Worm (Caenorhabditis elegans) whole organism, late embryonic: ENCODE measurements around the gene phf-33.

Source experiments
- F13H6.1 ChIP-seq: sonication (generic microtip); optimal IDR thresholded peaks from 2 replicates; lab custom pipeline; 2016; ENCODE audit warnings: missing genetic modification characterization, missing compliant biosample characterization
- K02D7.2 ChIP-seq: sonication (generic microtip); optimal IDR thresholded peaks from 2 replicates; lab custom pipeline; 2017; ENCODE audit warnings: mild to moderate bottlenecking, missing genetic modification characterization, missing compliant biosample characterization
- K09A11.1 ChIP-seq: sonication (generic microtip); optimal IDR thresholded peaks from 2 replicates; lab custom pipeline; 2017; ENCODE audit warnings: antibody characterized with exemption, mild to moderate bottlenecking, missing genetic modification characterization, missing compliant biosample characterization; ENCODE audit not compliant: insufficient read depth
- T23F11.4 ChIP-seq: fragments of 200-800 bp; sonication (Bioruptor generic); optimal IDR thresholded peaks from 2 replicates; lab custom pipeline; 2018; ENCODE audit warnings: mild to moderate bottlenecking, missing genetic modification characterization, missing compliant biosample characterization
- ahr-1 ChIP-seq: sonication (generic microtip); optimal IDR thresholded peaks from 2 replicates; lab custom pipeline; 2016; ENCODE audit warnings: missing genetic modification characterization, missing compliant biosample characterization
- ama-1 ChIP-seq: fragments of 150-350 bp; optimal IDR thresholded peaks from 2 replicates; lab custom pipeline; 2014
- ceh-14 ChIP-seq: sonication (generic microtip); optimal IDR thresholded peaks from 2 replicates; lab custom pipeline; 2016; ENCODE audit warnings: missing genotype, missing genetic modification characterization, missing compliant biosample characterization
- ceh-18 ChIP-seq: sonication (generic microtip); optimal IDR thresholded peaks from 2 replicates; lab custom pipeline; 2016; ENCODE audit warnings: missing genetic modification characterization, missing compliant biosample characterization
- ceh-19 ChIP-seq: fragments of 200-800 bp; sonication (Bioruptor generic); optimal IDR thresholded peaks from 2 replicates; lab custom pipeline; 2018; ENCODE audit warnings: mild to moderate bottlenecking, missing genetic modification characterization, missing compliant biosample characterization
- ceh-22 ChIP-seq: sonication (generic microtip); optimal IDR thresholded peaks from 2 replicates; lab custom pipeline; 2017; ENCODE audit warnings: missing biosample characterization, missing genetic modification characterization
- ceh-24 ChIP-seq: sonication (generic microtip); optimal IDR thresholded peaks from 2 replicates; lab custom pipeline; 2016; ENCODE audit warnings: mild to moderate bottlenecking, missing genetic modification characterization, missing compliant biosample characterization
- ceh-34 ChIP-seq: sonication (generic microtip); optimal IDR thresholded peaks from 2 replicates; lab custom pipeline; 2016; ENCODE audit warnings: mild to moderate bottlenecking, missing genetic modification characterization, missing compliant biosample characterization
- ceh-48 ChIP-seq: sonication (generic microtip); optimal IDR thresholded peaks from 2 replicates; lab custom pipeline; 2016; ENCODE audit warnings: missing genetic modification characterization, inconsistent platforms, missing compliant biosample characterization
- ceh-6 ChIP-seq: fragments of 200-800 bp; sonication (Bioruptor generic); optimal IDR thresholded peaks from 2 replicates; lab custom pipeline; 2018; ENCODE audit warnings: mild to moderate bottlenecking, missing genetic modification characterization, missing compliant biosample characterization
- ceh-9 ChIP-seq: sonication (generic microtip); optimal IDR thresholded peaks from 2 replicates; lab custom pipeline; 2016; ENCODE audit warnings: mild to moderate bottlenecking, missing genetic modification characterization, inconsistent platforms, missing compliant biosample characterization
- dve-1 ChIP-seq: sonication (generic microtip); optimal IDR thresholded peaks from 2 replicates; lab custom pipeline; 2017; ENCODE audit warnings: antibody characterized with exemption, mild to moderate bottlenecking, missing genetic modification characterization, missing compliant biosample characterization
- elt-4 ChIP-seq: sonication (generic microtip); optimal IDR thresholded peaks from 2 replicates; lab custom pipeline; 2016; ENCODE audit warnings: missing genetic modification characterization, missing compliant biosample characterization
- ets-4 ChIP-seq: sonication (generic microtip); optimal IDR thresholded peaks from 2 replicates; lab custom pipeline; 2016; ENCODE audit warnings: missing genetic modification characterization, missing compliant biosample characterization
- fax-1 ChIP-seq: sonication (generic microtip); optimal IDR thresholded peaks from 2 replicates; lab custom pipeline; 2016; ENCODE audit warnings: missing genotype, missing genetic modification characterization, missing compliant biosample characterization
- fkh-10 ChIP-seq: fragments of 150-350 bp; optimal IDR thresholded peaks from 2 replicates; lab custom pipeline; 2014; ENCODE audit warnings: missing biosample characterization, missing genetic modification reagents, missing genetic modification characterization
- fkh-6 ChIP-seq: sonication (generic microtip); optimal IDR thresholded peaks from 2 replicates; lab custom pipeline; 2016; ENCODE audit warnings: missing genetic modification characterization, missing compliant biosample characterization
- gmeb-2 ChIP-seq: sonication (generic microtip); optimal IDR thresholded peaks from 2 replicates; lab custom pipeline; 2016; ENCODE audit warnings: missing genetic modification characterization, inconsistent platforms, missing compliant biosample characterization
- hlh-15 ChIP-seq: sonication (generic microtip); optimal IDR thresholded peaks from 2 replicates; lab custom pipeline; 2016; ENCODE audit warnings: missing genetic modification characterization, missing compliant biosample characterization
- hlh-30 ChIP-seq: sonication (generic microtip); optimal IDR thresholded peaks from 2 replicates; lab custom pipeline; 2017; ENCODE audit warnings: antibody characterized with exemption, missing genetic modification characterization, missing compliant biosample characterization; ENCODE audit not compliant: insufficient read depth
- hlh-6 ChIP-seq: sonication (generic microtip); optimal IDR thresholded peaks from 2 replicates; lab custom pipeline; 2016; ENCODE audit warnings: missing genotype, missing genetic modification characterization, missing compliant biosample characterization
- hlh-8 ChIP-seq: sonication (generic microtip); optimal IDR thresholded peaks from 2 replicates; lab custom pipeline; 2016; ENCODE audit warnings: missing genotype, missing genetic modification characterization, missing compliant biosample characterization
- lim-6 ChIP-seq: sonication (generic microtip); optimal IDR thresholded peaks from 2 replicates; lab custom pipeline; 2016; ENCODE audit warnings: missing genetic modification characterization, missing compliant biosample characterization
- madf-2 ChIP-seq: sonication (generic microtip); optimal IDR thresholded peaks from 2 replicates; lab custom pipeline; 2017; ENCODE audit warnings: missing genetic modification characterization, missing compliant biosample characterization
- nhr-11 ChIP-seq: fragments of 150-350 bp; optimal IDR thresholded peaks from 2 replicates; lab custom pipeline; 2014; ENCODE audit warnings: missing biosample characterization, missing genetic modification characterization
- nhr-232 ChIP-seq: sonication (generic microtip); optimal IDR thresholded peaks from 2 replicates; lab custom pipeline; 2016; ENCODE audit warnings: missing genetic modification characterization, missing compliant biosample characterization
- npax-4 ChIP-seq: sonication (generic microtip); optimal IDR thresholded peaks from 2 replicates; lab custom pipeline; 2016; ENCODE audit warnings: missing genetic modification characterization, missing compliant biosample characterization
- odd-2 ChIP-seq: sonication (generic microtip); optimal IDR thresholded peaks from 2 replicates; lab custom pipeline; 2017; ENCODE audit warnings: antibody characterized with exemption, mild to moderate bottlenecking, missing genetic modification characterization, missing compliant biosample characterization
- pag-3 ChIP-seq: sonication (generic microtip); optimal IDR thresholded peaks from 2 replicates; lab custom pipeline; 2016; ENCODE audit warnings: missing compliant biosample characterization, missing genetic modification characterization, borderline replicate concordance
- pat-9 ChIP-seq: fragments of 200-800 bp; sonication (Bioruptor generic); optimal IDR thresholded peaks from 2 replicates; lab custom pipeline; 2018; ENCODE audit warnings: mild to moderate bottlenecking, missing genetic modification characterization, moderate library complexity, missing compliant biosample characterization
- pha-2 ChIP-seq: sonication (generic microtip); optimal IDR thresholded peaks from 2 replicates; lab custom pipeline; 2017; ENCODE audit warnings: mild to moderate bottlenecking, missing genetic modification characterization, missing compliant biosample characterization
- pha-4 ChIP-seq: fragments of 150-350 bp; optimal IDR thresholded peaks from 2 replicates; lab custom pipeline; 2018; ENCODE audit warnings: missing biosample characterization, missing genetic modification reagents, missing genetic modification characterization
- ref-2 ChIP-seq: sonication (generic microtip); optimal IDR thresholded peaks from 2 replicates; lab custom pipeline; 2016; ENCODE audit warnings: missing genetic modification characterization, missing compliant biosample characterization
- rnt-1 ChIP-seq: sonication (generic microtip); optimal IDR thresholded peaks from 2 replicates; lab custom pipeline; 2016; ENCODE audit warnings: missing genetic modification characterization, missing compliant biosample characterization
- sox-2 ChIP-seq: fragments of 200-800 bp; sonication (Bioruptor generic); IDR thresholded peaks from 2 replicates; pipeline ENCODE4 v1.3.6; 2022; ENCODE audit warnings: missing genetic modification reagents, missing genetic modification characterization, missing compliant biosample characterization
- sox-4 ChIP-seq: sonication (generic microtip); optimal IDR thresholded peaks from 2 replicates; lab custom pipeline; 2017; ENCODE audit warnings: mild to moderate bottlenecking, missing genetic modification characterization, inconsistent platforms, missing compliant biosample characterization
- tbx-2 ChIP-seq: sonication (generic microtip); optimal IDR thresholded peaks from 2 replicates; lab custom pipeline; 2016; ENCODE audit warnings: missing genetic modification characterization, missing compliant biosample characterization
- tbx-7 ChIP-seq: sonication (generic microtip); optimal IDR thresholded peaks from 2 replicates; lab custom pipeline; 2016; ENCODE audit warnings: missing genotype, missing genetic modification characterization, missing compliant biosample characterization
- ttx-3 ChIP-seq: sonication (generic microtip); optimal IDR thresholded peaks from 2 replicates; lab custom pipeline; 2016; ENCODE audit warnings: missing genetic modification reagents, missing genetic modification characterization, missing compliant biosample characterization
- unc-55 ChIP-seq: sonication (generic microtip); optimal IDR thresholded peaks from 2 replicates; lab custom pipeline; 2017; ENCODE audit warnings: missing biosample characterization, missing genetic modification reagents, missing genetic modification characterization
- zip-5 ChIP-seq: sonication (generic microtip); optimal IDR thresholded peaks from 2 replicates; lab custom pipeline; 2016; ENCODE audit warnings: missing genetic modification characterization, missing compliant biosample characterization
- ztf-16 ChIP-seq: sonication (generic microtip); optimal IDR thresholded peaks from 2 replicates; lab custom pipeline; 2017; ENCODE audit warnings: missing genetic modification characterization, missing compliant biosample characterization

phf-33 gene

DNA sequence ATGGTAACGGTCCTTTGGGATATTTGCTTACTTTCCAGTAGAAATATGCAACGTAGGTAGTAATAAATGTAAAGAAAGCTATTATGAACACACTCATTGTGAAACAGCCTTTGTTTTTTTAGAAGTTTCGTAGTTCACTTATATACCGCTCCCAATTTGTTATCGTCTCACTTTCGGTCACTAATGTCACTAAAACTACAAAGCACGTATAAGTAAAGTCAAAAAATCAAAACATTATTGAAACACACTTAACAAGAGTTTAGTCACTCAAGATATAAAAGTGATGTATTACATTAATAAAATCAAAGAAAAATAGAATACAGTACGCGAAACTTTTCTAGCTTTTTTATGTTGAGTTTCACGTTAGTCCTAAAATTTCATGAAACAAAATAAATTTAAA is 4.7 kb downstream of the phf-33 start, which contains the start of gene cyp-14A3:
cyp-14A3 (minus strand) TSS at position 101 of the 400 bp plus-strand sequence.
- TF ChIP-seq unc-55 (GFP tag; lab: Kevin White, UChicago) (no peak), nhr-232 (tag; lab: Kevin White, UChicago) (no peak), pha-2 (tag; lab: Kevin White, UChicago) (no peak), npax-4 (no peak), fkh-10 (no peak), ceh-19 (GFP tag; lab: Kevin White, UChicago) (no peak)
- TF ChIP-seq, all 69 proteins: peak for 0

DNA sequence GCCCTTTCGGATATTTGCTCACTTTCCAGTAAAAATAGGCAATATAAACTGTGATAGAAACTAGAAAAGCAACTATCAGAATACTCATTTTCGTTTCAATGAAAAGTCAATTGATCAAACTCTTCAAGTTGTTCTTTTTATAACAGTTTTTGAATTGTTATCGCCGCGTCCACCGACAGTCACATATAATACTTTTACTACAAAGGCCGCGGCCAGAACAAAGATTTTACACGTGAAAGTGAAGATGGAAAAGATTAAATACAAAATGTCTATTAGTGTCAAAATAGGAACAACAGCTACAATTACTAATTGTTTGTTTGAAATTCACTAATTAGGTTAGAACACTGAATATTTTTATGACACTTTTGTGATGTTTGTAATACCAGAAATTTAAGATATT is 9.2 kb downstream of the phf-33 start, which contains the start of gene cyp-14A2:
cyp-14A2 (minus strand) TSS at position 101 of the 400 bp plus-strand sequence.
- TF ChIP-seq ceh-9 (no peak), ama-1 (lab: Kevin White, UChicago) (no peak), ceh-24 (no peak), K09A11.1 (tag; lab: Kevin White, UChicago) (no peak), K02D7.2 (tag; lab: Kevin White, UChicago) (no peak), fkh-6 (no peak), ceh-19 (GFP tag; lab: Kevin White, UChicago) (no peak), sox-2 (GFP tag; lab: Robert Waterston, UW) (no peak)

DNA sequence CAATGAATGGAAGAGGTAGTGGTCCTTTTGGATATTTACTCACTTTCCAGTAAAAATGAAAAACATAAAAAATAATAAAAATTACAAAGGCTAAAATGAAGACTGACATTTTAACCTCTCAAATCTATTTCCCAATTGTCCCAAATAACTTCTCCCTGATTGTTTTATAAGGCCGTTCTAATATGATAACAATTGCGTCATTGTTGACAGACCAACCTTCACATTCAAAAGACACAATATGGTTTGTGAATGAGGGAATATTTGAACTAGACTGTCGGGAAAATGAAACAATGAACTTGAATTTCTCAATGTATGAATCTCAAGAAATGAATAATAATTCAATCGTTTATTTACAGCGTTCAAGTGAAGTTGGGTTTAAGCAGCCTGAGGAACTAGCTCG is 11.5 kb downstream of the phf-33 start, which contains the start of gene cyp-14A1:
cyp-14A1 (minus strand) TSS at position 126 of the 400 bp plus-strand sequence.
- TF ChIP-seq pat-9 (tag; lab: Kevin White, UChicago) (no peak), pag-3 (tag; lab: Kevin White, UChicago) (no peak), tbx-7 (tag; lab: Kevin White, UChicago) (no peak), hlh-8 (tag; lab: Kevin White, UChicago) (no peak), fkh-6 (no peak), ref-2 (tag; lab: Kevin White, UChicago) (no peak), hlh-30 (no peak), elt-4 (tag; lab: Kevin White, UChicago) (no peak), T23F11.4 (GFP tag; lab: Kevin White, UChicago) (no peak)

DNA sequence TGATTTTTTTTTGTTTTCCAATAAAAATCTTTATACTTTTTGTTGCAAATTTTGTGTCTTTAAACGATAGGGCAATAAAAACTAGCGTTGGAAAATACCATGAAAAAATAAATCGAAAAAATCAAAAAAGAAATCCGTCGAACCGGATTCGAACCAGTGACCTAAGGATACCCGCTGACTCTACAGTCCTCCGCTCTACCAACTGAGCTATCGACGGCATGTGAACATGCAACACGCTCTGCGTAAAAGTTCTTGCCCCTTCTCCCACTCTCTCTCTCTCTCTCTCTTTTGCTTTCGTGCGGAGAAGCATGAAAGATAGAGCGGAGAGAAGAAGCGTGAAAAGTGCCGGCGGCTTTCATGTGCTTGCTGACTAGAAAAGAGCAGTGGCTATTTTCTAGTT is 14.2 kb downstream of the phf-33 start:
- peak; percentile 48 for TF ChIP-seq ceh-34 (tag; lab: Kevin White, UChicago)
- peak; percentile 71 for TF ChIP-seq nhr-232 (tag; lab: Kevin White, UChicago)
- TF ChIP-seq ttx-3 (tag; lab: Kevin White, UChicago): peak; percentile 73
- TF ChIP-seq pha-2 (tag; lab: Kevin White, UChicago): peak; percentile 69
- peak; percentile 80 for TF ChIP-seq hlh-15
- peak; percentile 53 for TF ChIP-seq ceh-18 (tag; lab: Kevin White, UChicago)
- TF ChIP-seq ceh-24: peak; percentile 60
- no peak for TF ChIP-seq unc-55 (GFP tag; lab: Kevin White, UChicago)
- peak; percentile 10 for TF ChIP-seq rnt-1 (tag; lab: Kevin White, UChicago)
- peak; percentile 41 for TF ChIP-seq tbx-2 (tag; lab: Kevin White, UChicago)
- TF ChIP-seq ets-4 (tag; lab: Kevin White, UChicago): peak; percentile 56
- TF ChIP-seq ceh-14: peak; percentile 84
- TF ChIP-seq ama-1 (lab: Kevin White, UChicago): no peak
- no peak for TF ChIP-seq pha-4
- no peak for TF ChIP-seq nhr-11 (tag; lab: Kevin White, UChicago)
- no peak for TF ChIP-seq elt-4 (tag; lab: Kevin White, UChicago)
- peak; percentile 81 for TF ChIP-seq gmeb-2
- TF ChIP-seq ceh-9: peak; percentile 25
- TF ChIP-seq hlh-6: peak; percentile 83
- peak; percentile 76 for TF ChIP-seq ztf-16 (tag; lab: Kevin White, UChicago)
- TF ChIP-seq fkh-10: no peak
- peak; percentile 86 for TF ChIP-seq ceh-19 (GFP tag; lab: Kevin White, UChicago)
- peak; percentile 43 for TF ChIP-seq zip-5 (tag; lab: Kevin White, UChicago)
- no peak for TF ChIP-seq odd-2 (tag; lab: Kevin White, UChicago)
- TF ChIP-seq F13H6.1: peak; percentile 69
- no peak for TF ChIP-seq ceh-22 (tag; lab: Kevin White, UChicago)
- peak; percentile 43 for TF ChIP-seq hlh-8 (tag; lab: Kevin White, UChicago)
- peak; percentile 31 for TF ChIP-seq ahr-1 (tag; lab: Kevin White, UChicago)
- peak; percentile 56 for TF ChIP-seq fax-1 (tag; lab: Kevin White, UChicago)
- TF ChIP-seq lim-6: no peak
- peak; percentile 60 for TF ChIP-seq dve-1 (tag; lab: Kevin White, UChicago)
- peak; percentile 57 for TF ChIP-seq ceh-48 (tag; lab: Kevin White, UChicago)
- peak; percentile 63 for TF ChIP-seq ceh-6 (GFP tag; lab: Kevin White, UChicago)
- TF ChIP-seq sox-4 (tag; lab: Kevin White, UChicago): peak; percentile 81
- peak; percentile 70 for TF ChIP-seq madf-2 (tag; lab: Kevin White, UChicago)
